Fruit fly (Drosophila melanogaster): ENCODE data around the gene Hecw.

Gene Hecw

dm6 chrX:9662797-9663316 is 54.1 kb downstream of the Hecw start, which contains the start of gene CG3106:
Gene CG3106 (minus strand): TSS chrX:9662903.
- TF ChIP-seq EcR (GFP tag; optimal IDR thresholded peaks at IDR 0.05) = no peak
- no peak for TF ChIP-seq Dll (optimal IDR thresholded peaks at IDR 0.05)
- TF ChIP-seq psq (optimal IDR thresholded peaks at IDR 0.05) = no peak
- TF ChIP-seq usp (GFP tag; optimal IDR thresholded peaks at IDR 0.05) = no peak
- TF ChIP-seq CG8478 (optimal IDR thresholded peaks at IDR 0.05) = no peak
- TF ChIP-seq pan (optimal IDR thresholded peaks at IDR 0.05) = no peak

- TF ChIP-seq pan (optimal IDR thresholded peaks at IDR 0.05) = no peak
- TF ChIP-seq psq (optimal IDR thresholded peaks at IDR 0.05) = no peak
- no peak for TF ChIP-seq usp (GFP tag; optimal IDR thresholded peaks at IDR 0.05)
- TF ChIP-seq EcR (GFP tag; optimal IDR thresholded peaks at IDR 0.05) = no peak
- TF ChIP-seq CG8478 (optimal IDR thresholded peaks at IDR 0.05) = no peak
- no peak for TF ChIP-seq Dll (optimal IDR thresholded peaks at IDR 0.05)
Measured at dm6 chrX:9663666-9664065, 54.9 kb downstream of the Hecw start.

dm6 chrX:9664426-9664825 is 55.7 kb downstream of the Hecw start:
- TF ChIP-seq CG8478 (optimal IDR thresholded peaks at IDR 0.05) = no peak
- TF ChIP-seq usp (GFP tag; optimal IDR thresholded peaks at IDR 0.05) = no peak
- TF ChIP-seq psq (optimal IDR thresholded peaks at IDR 0.05) = no peak
- TF ChIP-seq pan (optimal IDR thresholded peaks at IDR 0.05) = no peak
- TF ChIP-seq Dll (optimal IDR thresholded peaks at IDR 0.05) = no peak
- no peak for TF ChIP-seq EcR (GFP tag; optimal IDR thresholded peaks at IDR 0.05)

- TF ChIP-seq Dll (optimal IDR thresholded peaks at IDR 0.05) (no peak), pan (optimal IDR thresholded peaks at IDR 0.05) (no peak), psq (optimal IDR thresholded peaks at IDR 0.05) (no peak), EcR (GFP tag; optimal IDR thresholded peaks at IDR 0.05) (no peak), CG8478 (optimal IDR thresholded peaks at IDR 0.05) (peak; percentile 3), usp (GFP tag; optimal IDR thresholded peaks at IDR 0.05) (no peak)
Measured at dm6 chrX:9666465-9666864, 57.7 kb downstream of the Hecw start.
